Worm (Caenorhabditis elegans) whole organism, late embryonic: ENCODE results near the gene R09F10.5.

Experiments used
- ama-1 ChIP-seq: fragments of 150-350 bp; optimal IDR thresholded peaks from 2 replicates; lab custom pipeline; 2014
- ceh-19 ChIP-seq: fragments of 200-800 bp; sonication (Bioruptor generic); optimal IDR thresholded peaks from 2 replicates; lab custom pipeline; 2018; ENCODE audit warnings: mild to moderate bottlenecking, missing genetic modification characterization, missing compliant biosample characterization
- dmd-4 ChIP-seq: sonication (generic microtip); optimal IDR thresholded peaks from 2 replicates; lab custom pipeline; 2016; ENCODE audit warnings: borderline replicate concordance, missing genetic modification characterization, missing compliant biosample characterization
- fkh-10 ChIP-seq: fragments of 150-350 bp; optimal IDR thresholded peaks from 2 replicates; lab custom pipeline; 2014; ENCODE audit warnings: missing biosample characterization, missing genetic modification reagents, missing genetic modification characterization
- hlh-13 ChIP-seq: fragments of 200-800 bp; sonication (Bioruptor generic); optimal IDR thresholded peaks from 2 replicates; lab custom pipeline; 2018; ENCODE audit warnings: mild to moderate bottlenecking, missing genetic modification characterization, missing compliant biosample characterization
- hlh-15 ChIP-seq: sonication (generic microtip); optimal IDR thresholded peaks from 2 replicates; lab custom pipeline; 2016; ENCODE audit warnings: missing genetic modification characterization, missing compliant biosample characterization
- lim-6 ChIP-seq: sonication (generic microtip); optimal IDR thresholded peaks from 2 replicates; lab custom pipeline; 2016; ENCODE audit warnings: missing genetic modification characterization, missing compliant biosample characterization
- pha-4 ChIP-seq: fragments of 150-350 bp; optimal IDR thresholded peaks from 2 replicates; lab custom pipeline; 2018; ENCODE audit warnings: missing biosample characterization, missing genetic modification reagents, missing genetic modification characterization
- tbx-7 ChIP-seq: sonication (generic microtip); optimal IDR thresholded peaks from 2 replicates; lab custom pipeline; 2016; ENCODE audit warnings: missing genotype, missing genetic modification characterization, missing compliant biosample characterization
- unc-55 ChIP-seq: sonication (generic microtip); optimal IDR thresholded peaks from 2 replicates; lab custom pipeline; 2017; ENCODE audit warnings: missing biosample characterization, missing genetic modification reagents, missing genetic modification characterization
- zip-5 ChIP-seq: sonication (generic microtip); optimal IDR thresholded peaks from 2 replicates; lab custom pipeline; 2016; ENCODE audit warnings: missing genetic modification characterization, missing compliant biosample characterization

DNA sequence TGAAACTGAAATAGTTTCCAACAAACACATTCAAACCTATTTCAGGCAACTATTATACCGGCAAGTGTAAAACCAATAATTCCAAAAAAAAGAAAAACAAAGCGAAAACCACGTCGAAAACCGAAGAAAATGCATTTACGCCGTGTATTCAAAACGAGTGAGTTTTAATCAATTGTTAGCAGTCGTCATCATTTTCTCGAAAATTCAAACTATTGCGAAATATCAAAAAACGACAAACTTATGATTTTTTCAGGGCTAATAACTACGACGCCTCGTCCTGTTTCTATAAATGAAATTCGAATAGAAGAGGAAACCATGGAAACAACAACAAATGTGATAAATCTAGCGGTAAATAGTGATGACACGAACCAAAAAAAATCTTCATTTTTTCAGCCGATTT lies 21.3 kb downstream of the R09F10.5 start:
- TF ChIP-seq dmd-4 (tag; lab: Kevin White, UChicago) (no peak), ama-1 (lab: Kevin White, UChicago) (no peak), unc-55 (GFP tag; lab: Kevin White, UChicago) (no peak), fkh-10 (GFP tag; lab: Kevin White, UChicago) (no peak), hlh-15 (tag; lab: Kevin White, UChicago) (no peak), hlh-13 (no peak), zip-5 (tag; lab: Kevin White, UChicago) (no peak), ceh-19 (no peak), tbx-7 (no peak), lim-6 (tag; lab: Kevin White, UChicago) (no peak), pha-4 (tag; lab: Kevin White, UChicago) (no peak)
